Worm (Caenorhabditis elegans) whole organism, L4 larva: ENCODE measurements around the gene grd-6.
A peak's percentile ranks its signal among the peaks of the same experiment; 100 is the strongest.

Experiments
- F44E2.7 ChIP-seq: fragments of 200-800 bp; sonication (Bioruptor generic); IDR thresholded peaks from 2 replicates; pipeline ENCODE4 v2.1.2; 2022; ENCODE audit warnings: missing genetic modification characterization, missing compliant biosample characterization
- F49E8.2 ChIP-seq: sonication (generic microtip); optimal IDR thresholded peaks from 2 replicates; lab custom pipeline; 2016; ENCODE audit warnings: missing compliant biosample characterization, mild to moderate bottlenecking, missing genetic modification characterization, borderline replicate concordance
- R02D3.7 ChIP-seq: fragments of 150-350 bp; sonication (generic microtip); optimal IDR thresholded peaks from 3 replicates; lab custom pipeline; 2014; ENCODE audit warnings: missing biosample characterization, missing genetic modification characterization
- Y5F2A.4 ChIP-seq: fragments of 200-800 bp; sonication (Bioruptor generic); optimal IDR thresholded peaks from 2 replicates; lab custom pipeline; 2018; ENCODE audit warnings: mild to moderate bottlenecking, missing genetic modification characterization, missing compliant biosample characterization
- aha-1 ChIP-seq: fragments of 150-350 bp; peaks from one replicate; lab custom pipeline; 2014; ENCODE audit warnings: missing biosample characterization, missing genetic modification characterization
- aly-2 ChIP-seq: sonication (generic microtip); optimal IDR thresholded peaks from 2 replicates; lab custom pipeline; 2018; ENCODE audit warnings: missing biosample characterization, missing genetic modification characterization
- ceh-32 ChIP-seq: sonication (generic microtip); optimal IDR thresholded peaks from 2 replicates; lab custom pipeline; 2016; ENCODE audit warnings: mild to moderate bottlenecking, missing genetic modification characterization, missing compliant biosample characterization; ENCODE audit not compliant: poor library complexity
- ceh-82 ChIP-seq: sonication (generic microtip); optimal IDR thresholded peaks from 2 replicates; lab custom pipeline; 2017; ENCODE audit warnings: missing biosample characterization, missing genetic modification characterization
- daf-16 ChIP-seq, 3 experiments: sonication (generic microtip); optimal IDR thresholded peaks; 2 replicates each; lab custom pipeline; 2016 to 2017; ENCODE audit warnings: missing genetic modification characterization in 3 of 3, missing genetic modification reagents in 3 of 3, mild to moderate bottlenecking in 2 of 3, missing compliant biosample characterization in 2 of 3, missing biosample characterization in 1 of 3, moderate library complexity in 1 of 3
- daf-8 ChIP-seq: fragments of 200-800 bp; sonication (Bioruptor generic); IDR thresholded peaks from 2 replicates; pipeline ENCODE4 v1.3.6; 2022; ENCODE audit warnings: missing genetic modification characterization, missing compliant biosample characterization
- dmd-6 ChIP-seq: fragments of 200-800 bp; sonication (Bioruptor generic); IDR thresholded peaks from 2 replicates; pipeline ENCODE4 v1.3.6; 2022; ENCODE audit warnings: missing genetic modification reagents, missing genetic modification characterization, missing compliant biosample characterization
- dmd-9 ChIP-seq: fragments of 200-800 bp; sonication (Bioruptor generic); IDR thresholded peaks from 2 replicates; pipeline ENCODE4 v1.3.6; 2022; ENCODE audit warnings: missing genetic modification reagents, missing genetic modification characterization, missing compliant biosample characterization
- dpl-1 ChIP-seq: fragments of 150-350 bp; optimal IDR thresholded peaks from 2 replicates; lab custom pipeline; 2014; ENCODE audit warnings: missing biosample characterization, missing genetic modification reagents, missing genetic modification characterization
- duxl-1 ChIP-seq: sonication (generic microtip); optimal IDR thresholded peaks from 2 replicates; lab custom pipeline; 2016; ENCODE audit warnings: mild to moderate bottlenecking, missing genetic modification characterization, moderate library complexity, missing compliant biosample characterization; ENCODE audit not compliant: poor library complexity
- dve-1 ChIP-seq: sonication (generic microtip); optimal IDR thresholded peaks from 2 replicates; lab custom pipeline; 2017; ENCODE audit warnings: antibody characterized with exemption, mild to moderate bottlenecking, missing genetic modification characterization, missing compliant biosample characterization; ENCODE audit not compliant: insufficient read depth
- hlh-11 ChIP-seq: fragments of 200-800 bp; sonication (Bioruptor generic); optimal IDR thresholded peaks from 2 replicates; lab custom pipeline; 2018; ENCODE audit warnings: mild to moderate bottlenecking, missing genetic modification characterization, missing compliant biosample characterization
- hlh-30 ChIP-seq: sonication (generic microtip); optimal IDR thresholded peaks from 2 replicates; lab custom pipeline; 2017; ENCODE audit warnings: antibody characterized with exemption, mild to moderate bottlenecking, missing genetic modification characterization, missing compliant biosample characterization; ENCODE audit not compliant: insufficient read depth
- jun-1 ChIP-seq: fragments of 150-350 bp; optimal IDR thresholded peaks from 2 replicates; lab custom pipeline; 2014; ENCODE audit warnings: missing biosample characterization, missing genetic modification reagents, missing genetic modification characterization
- lim-7 ChIP-seq: fragments of 200-800 bp; sonication (Bioruptor generic); IDR thresholded peaks from 2 replicates; pipeline ENCODE4 v1.3.6; 2022; ENCODE audit warnings: missing genetic modification characterization, missing compliant biosample characterization
- lin-13 ChIP-seq: fragments of 150-350 bp; optimal IDR thresholded peaks from 2 replicates; lab custom pipeline; 2014; ENCODE audit warnings: missing biosample characterization, missing genetic modification reagents, missing genetic modification characterization
- lin-38 ChIP-seq: fragments of 200-800 bp; sonication (Bioruptor generic); IDR thresholded peaks from 2 replicates; pipeline ENCODE4 v1.3.6; 2022; ENCODE audit warnings: missing genetic modification reagents, missing genetic modification characterization, missing compliant biosample characterization
- lin-39 ChIP-seq: fragments of 150-350 bp; optimal IDR thresholded peaks from 2 replicates; lab custom pipeline; 2014; ENCODE audit warnings: missing biosample characterization, missing genetic modification reagents, missing genetic modification characterization
- mdl-1 ChIP-seq, 2 experiments: fragments of 150-350 bp in 1 of 2; sonication (generic microtip) in 1 of 2; optimal IDR thresholded peaks; 2 replicates each; lab custom pipeline; 2014 to 2017; ENCODE audit warnings: missing biosample characterization in 2 of 2, missing genetic modification characterization in 2 of 2
- mdt-29 ChIP-seq: fragments of 200-800 bp; sonication (Bioruptor generic); IDR thresholded peaks from 2 replicates; pipeline ENCODE4 v1.3.6; 2022; ENCODE audit warnings: missing genetic modification reagents, missing genetic modification characterization, missing compliant biosample characterization
- mes-2 ChIP-seq: sonication (generic microtip); optimal IDR thresholded peaks from 2 replicates; lab custom pipeline; 2016; ENCODE audit warnings: missing genotype, mild to moderate bottlenecking, missing genetic modification characterization, missing compliant biosample characterization; ENCODE audit not compliant: poor library complexity, severe bottlenecking
- mxl-3 ChIP-seq: fragments of 200-800 bp; sonication (Bioruptor generic); optimal IDR thresholded peaks from 2 replicates; lab custom pipeline; 2018; ENCODE audit warnings: mild to moderate bottlenecking, missing genetic modification characterization, missing compliant biosample characterization
- nhr-102 ChIP-seq: sonication (generic microtip); optimal IDR thresholded peaks from 2 replicates; lab custom pipeline; 2016; ENCODE audit warnings: mild to moderate bottlenecking, missing genetic modification characterization, moderate library complexity, missing compliant biosample characterization
- nhr-11 ChIP-seq: fragments of 150-350 bp; optimal IDR thresholded peaks from 2 replicates; lab custom pipeline; 2014; ENCODE audit warnings: missing biosample characterization, missing genetic modification characterization
- nhr-28 ChIP-seq: fragments of 150-350 bp; optimal IDR thresholded peaks from 2 replicates; lab custom pipeline; 2014; ENCODE audit warnings: missing biosample characterization, missing genetic modification characterization
- nhr-42 ChIP-seq: fragments of 200-800 bp; sonication (Bioruptor generic); IDR thresholded peaks from 2 replicates; pipeline ENCODE4 v1.3.6; 2022; ENCODE audit warnings: missing genetic modification characterization, missing compliant biosample characterization
- nhr-48 ChIP-seq: sonication (generic microtip); optimal IDR thresholded peaks from 2 replicates; lab custom pipeline; 2016; ENCODE audit warnings: mild to moderate bottlenecking, missing genetic modification characterization, missing compliant biosample characterization
- nhr-77 ChIP-seq: fragments of 150-350 bp; optimal IDR thresholded peaks from 2 replicates; lab custom pipeline; 2014; ENCODE audit warnings: missing biosample characterization, missing genetic modification characterization
- pha-4 ChIP-seq, 2 experiments: fragments of 150-350 bp in 1 of 2; fragments of 200-800 bp in 1 of 2; sonication (Bioruptor generic) in 1 of 2; IDR thresholded peaks in 1 of 2; optimal IDR thresholded peaks in 1 of 2; 2 replicates each; pipeline versions ENCODE4 v1.3.6 to Lab custom; 2014 to 2022; ENCODE audit warnings: missing genetic modification characterization in 2 of 2, missing genetic modification reagents in 2 of 2, missing biosample characterization in 1 of 2, missing compliant biosample characterization in 1 of 2
- php-3 ChIP-seq: fragments of 200-800 bp; sonication (Bioruptor generic); IDR thresholded peaks from 2 replicates; pipeline ENCODE4 v1.3.6; 2022; ENCODE audit warnings: missing genetic modification reagents, missing genetic modification characterization, missing compliant biosample characterization
- pqm-1 ChIP-seq: sonication (generic microtip); optimal IDR thresholded peaks from 2 replicates; lab custom pipeline; 2017; ENCODE audit warnings: missing biosample characterization, missing genetic modification characterization
- rbr-2 ChIP-seq: sonication (generic microtip); optimal IDR thresholded peaks from 2 replicates; lab custom pipeline; 2016; ENCODE audit warnings: missing genotype, missing genetic modification characterization, missing compliant biosample characterization
- set-16 ChIP-seq: fragments of 200-800 bp; sonication (Bioruptor generic); IDR thresholded peaks from 2 replicates; pipeline ENCODE4 v1.3.6; 2022; ENCODE audit warnings: missing genetic modification reagents, missing genetic modification characterization, missing compliant biosample characterization
- spr-3 ChIP-seq: fragments of 200-800 bp; sonication (Bioruptor generic); optimal IDR thresholded peaks from 2 replicates; lab custom pipeline; 2018; ENCODE audit warnings: mild to moderate bottlenecking, missing genetic modification characterization, missing compliant biosample characterization
- vab-7 ChIP-seq: fragments of 200-800 bp; sonication (Bioruptor generic); IDR thresholded peaks from 2 replicates; pipeline ENCODE4 v1.3.6; 2022; ENCODE audit warnings: missing genetic modification reagents, missing genetic modification characterization, missing compliant biosample characterization
- zag-1 ChIP-seq: fragments of 150-350 bp; optimal IDR thresholded peaks from 2 replicates; lab custom pipeline; 2014; ENCODE audit warnings: missing biosample characterization, missing genetic modification characterization
- zip-2 ChIP-seq: fragments of 150-350 bp; optimal IDR thresholded peaks from 2 replicates; lab custom pipeline; 2014; ENCODE audit warnings: missing biosample characterization, missing genetic modification characterization
- ztf-7 ChIP-seq: fragments of 150-350 bp; optimal IDR thresholded peaks from 2 replicates; lab custom pipeline; 2014; ENCODE audit warnings: missing biosample characterization, missing genetic modification characterization

Gene grd-6

DNA sequence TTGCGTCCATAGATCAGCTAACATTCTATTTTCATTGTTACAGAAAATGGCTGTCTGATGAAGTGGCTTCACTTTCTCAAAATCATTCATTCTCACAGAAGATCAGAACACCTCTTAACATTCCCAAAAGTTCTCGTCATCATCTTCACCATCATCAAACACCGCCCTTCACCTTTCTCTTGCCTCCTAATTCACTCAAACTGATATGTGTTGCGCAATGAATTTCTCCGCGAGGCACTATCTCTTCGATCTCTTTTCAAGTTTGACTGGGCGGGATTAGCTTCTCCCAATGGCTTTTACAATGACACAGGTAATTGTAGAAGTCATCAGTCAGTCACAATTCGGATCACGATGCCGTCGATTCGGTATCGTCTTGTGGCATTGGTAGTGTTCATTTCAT, at the start of gene grd-6:
grd-6 (plus strand) TSS at position 301 of the 400 bp plus-strand sequence.
- TF ChIP-seq dmd-9 (no peak), lin-39 (no peak), hlh-30 (tag; lab: Kevin White, UChicago) (no peak), mes-2 (tag; lab: Kevin White, UChicago) (no peak), ceh-82 (tag; lab: Kevin White, UChicago) (no peak), daf-8 (GFP tag; lab: Robert Waterston, UW) (no peak), F44E2.7 (GFP tag; lab: Robert Waterston, UW) (no peak), duxl-1 (tag; lab: Kevin White, UChicago) (no peak), php-3 (GFP tag; lab: Robert Waterston, UW) (no peak)

DNA sequence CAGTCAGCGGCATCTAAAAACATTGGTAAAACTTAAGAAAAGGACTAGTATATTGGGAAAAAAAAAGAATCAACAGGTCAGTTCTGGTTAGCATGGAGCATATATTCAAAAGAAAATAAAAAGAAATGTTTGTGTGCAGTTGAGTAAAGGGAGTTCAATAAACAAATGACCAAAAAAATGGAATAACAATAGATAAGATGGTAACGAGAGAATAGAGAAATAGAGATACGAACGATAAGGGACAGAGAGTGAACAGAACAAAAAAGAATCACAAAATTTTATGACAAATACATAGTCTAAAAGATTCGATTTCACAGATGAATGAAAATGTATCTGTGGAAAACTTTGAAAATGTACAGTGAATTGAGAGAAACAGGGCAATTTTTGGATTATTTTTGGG, 48.7 kb upstream of the grd-6 start, which contains the start of gene gad-3:
gad-3 (minus strand) TSS at position 17 of the 400 bp plus-strand sequence.
- peak; percentile 61 for TF ChIP-seq nhr-77 (tag; lab: Kevin White, UChicago)
- TF ChIP-seq nhr-11 (tag; lab: Kevin White, UChicago), result no peak
- TF ChIP-seq spr-3 (GFP tag; lab: Kevin White, UChicago), result no peak
- TF ChIP-seq ztf-7 (tag; lab: Kevin White, UChicago), result no peak
- peak; percentile 18; the same call in 1 of the 2 replicates for TF ChIP-seq dmd-6 (GFP tag; lab: Robert Waterston, UW)
- TF ChIP-seq hlh-11, result peak; percentile 28
- TF ChIP-seq lin-13 (GFP tag; lab: Kevin White, UChicago), result no peak
- TF ChIP-seq dve-1 (tag; lab: Kevin White, UChicago), result peak; percentile 59
- peak; percentile 29 for TF ChIP-seq pqm-1 (tag; lab: Kevin White, UChicago)
- TF ChIP-seq daf-16 (GFP tag; optimal IDR thresholded peaks at IDR 0.05; lab: Kevin White, UChicago), result no peak
- peak; percentile 92 for TF ChIP-seq daf-16 (tag; optimal IDR thresholded peaks at IDR 0.05; lab: Kevin White, UChicago)
- TF ChIP-seq nhr-28, result peak; percentile 68

- TF ChIP-seq vab-7 (GFP tag; lab: Robert Waterston, UW) (no peak), daf-16 (GFP tag; optimal IDR thresholded peaks at IDR 0.05; lab: Kevin White, UChicago) (no peak), daf-16 (tag; optimal IDR thresholded peaks at IDR 0.05; lab: Kevin White, UChicago) (peak; percentile 26), Y5F2A.4 (no peak), aha-1 (no peak), aly-2 (tag; lab: Kevin White, UChicago) (no peak), set-16 (GFP tag; lab: Robert Waterston, UW) (no peak)
Observed at ce11 chrV:9173789-9174188, 47.9 kb upstream of the grd-6 start, which contains the start of gene pqn-16. Gene pqn-16, plus strand, starts transcription at chrV:9174089.

ce11 chrV:9175218-9175837, 46.3 kb upstream of the grd-6 start, which contains the start of gene spas-1:
Gene spas-1, plus strand, starts transcription at chrV:9175789.
- TF ChIP-seq F49E8.2 (tag; lab: Kevin White, UChicago) (peak; percentile 42), pqm-1 (tag; lab: Kevin White, UChicago) (peak; percentile 34), lim-7 (GFP tag; lab: Robert Waterston, UW) (no peak), zag-1 (tag; lab: Kevin White, UChicago) (no peak), nhr-48 (tag; lab: Kevin White, UChicago) (peak; percentile 74), dve-1 (tag; lab: Kevin White, UChicago) (peak; percentile 94), dmd-6 (GFP tag; lab: Robert Waterston, UW) (peak; percentile 57), mes-2 (tag; lab: Kevin White, UChicago) (peak; percentile 89), zip-2 (tag; lab: Kevin White, UChicago) (peak; percentile 54), mdl-1 (tag; optimal IDR thresholded peaks at IDR 0.05; lab: Kevin White, UChicago) (peak in 1 of 2 experiments; percentile 35), aha-1 (peak; percentile 85), ceh-32 (no peak), mdt-29 (no peak), R02D3.7 (tag; lab: Kevin White, UChicago) (no peak), nhr-102 (tag; lab: Kevin White, UChicago) (peak; percentile 92), hlh-11 (peak; percentile 80), lin-38 (GFP tag; lab: Robert Waterston, UW) (no peak), daf-16 (GFP tag; optimal IDR thresholded peaks at IDR 0.05; lab: Kevin White, UChicago) (peak in 1 of 2 experiments; percentile 20), daf-16 (tag; optimal IDR thresholded peaks at IDR 0.05; lab: Kevin White, UChicago) (peak; percentile 27), nhr-42 (GFP tag; lab: Robert Waterston, UW) (no peak), dpl-1 (GFP tag; lab: Kevin White, UChicago) (peak; percentile 97), pha-4 (GFP tag; IDR thresholded peaks at IDR 0.05; lab: Robert Waterston, UW) (no peak), pha-4 (tag; optimal IDR thresholded peaks at IDR 0.05; lab: Kevin White, UChicago) (peak; percentile 54), mxl-3 (peak; percentile 50), jun-1 (tag; lab: Kevin White, UChicago) (peak; percentile 44), rbr-2 (tag; lab: Kevin White, UChicago) (peak; percentile 86)
